Worm (Caenorhabditis elegans) whole organism, early embryonic: Measurements from ENCODE around the gene Y75D11A.2.

Experiments used
- B0310.2 ChIP-seq: sonication (generic microtip); optimal IDR thresholded peaks from 2 replicates; lab custom pipeline; 2016; ENCODE audit warnings: mild to moderate bottlenecking, missing genetic modification characterization, missing compliant biosample characterization
- F13C5.2 ChIP-seq: sonication (generic microtip); optimal IDR thresholded peaks from 2 replicates; lab custom pipeline; 2017; ENCODE audit warnings: mild to moderate bottlenecking, missing genetic modification characterization, inconsistent platforms, missing compliant biosample characterization
- aly-1 ChIP-seq: sonication (generic microtip); optimal IDR thresholded peaks from 2 replicates; lab custom pipeline; 2016; ENCODE audit warnings: missing genetic modification characterization, missing compliant biosample characterization
- ama-1 ChIP-seq: fragments of 150-350 bp; optimal IDR thresholded peaks from 2 replicates; lab custom pipeline; 2014
- ceh-13 ChIP-seq: fragments of 200-800 bp; sonication (Bioruptor generic); optimal IDR thresholded peaks from 2 replicates; lab custom pipeline; 2018; ENCODE audit warnings: mild to moderate bottlenecking, missing genetic modification characterization, missing compliant biosample characterization
- ceh-36 ChIP-seq: sonication (generic microtip); optimal IDR thresholded peaks from 2 replicates; lab custom pipeline; 2016; ENCODE audit warnings: missing genetic modification characterization, inconsistent platforms, missing compliant biosample characterization
- ets-7 ChIP-seq: sonication (generic microtip); optimal IDR thresholded peaks from 2 replicates; lab custom pipeline; 2016; ENCODE audit warnings: missing genotype, missing genetic modification characterization, missing compliant biosample characterization
- flt-1 ChIP-seq: fragments of 200-800 bp; sonication (Bioruptor generic); IDR thresholded peaks from 2 replicates; pipeline ENCODE4 v1.3.6; 2022; ENCODE audit warnings: missing genetic modification characterization, missing compliant biosample characterization
- hmbx-1 ChIP-seq: sonication (generic microtip); optimal IDR thresholded peaks from 2 replicates; lab custom pipeline; 2016; ENCODE audit warnings: mild to moderate bottlenecking, missing genetic modification characterization, missing compliant biosample characterization
- hmg-4 ChIP-seq: fragments of 200-800 bp; sonication (Bioruptor generic); optimal IDR thresholded peaks from 2 replicates; lab custom pipeline; 2018; ENCODE audit warnings: mild to moderate bottlenecking, missing genetic modification characterization, missing compliant biosample characterization
- hnd-1 ChIP-seq: sonication (generic microtip); optimal IDR thresholded peaks from 2 replicates; lab custom pipeline; 2016; ENCODE audit warnings: missing genetic modification characterization, missing compliant biosample characterization
- pes-1 ChIP-seq: fragments of 200-800 bp; sonication (Bioruptor generic); IDR thresholded peaks from 2 replicates; pipeline ENCODE4 v1.3.6; 2022; ENCODE audit warnings: missing genetic modification reagents, missing genetic modification characterization, missing compliant biosample characterization
- scrt-1 ChIP-seq: fragments of 200-800 bp; sonication (Bioruptor generic); IDR thresholded peaks from 2 replicates; pipeline ENCODE4 v1.3.6; 2022; ENCODE audit warnings: missing genetic modification characterization, missing compliant biosample characterization
- sea-1 ChIP-seq: fragments of 200-800 bp; sonication (Bioruptor generic); conservative IDR thresholded peaks from 2 replicates; pipeline ENCODE4 v1.3.6; 2022; ENCODE audit warnings: missing genetic modification characterization, missing compliant biosample characterization
- tbx-11 ChIP-seq: fragments of 200-800 bp; sonication (Bioruptor generic); IDR thresholded peaks from 2 replicates; pipeline ENCODE4 v1.3.6; 2022; ENCODE audit warnings: missing genetic modification characterization, missing compliant biosample characterization
- tbx-37 ChIP-seq: fragments of 200-800 bp; sonication (Bioruptor generic); conservative IDR thresholded peaks from 2 replicates; pipeline ENCODE4 v1.3.6; 2022; ENCODE audit warnings: missing genetic modification reagents, missing genetic modification characterization, missing compliant biosample characterization
- tra-4 ChIP-seq: sonication (generic microtip); optimal IDR thresholded peaks from 2 replicates; lab custom pipeline; 2017; ENCODE audit warnings: missing genetic modification characterization, missing compliant biosample characterization

The Y75D11A.2 gene

ce11 chrX:1786607-1787006 is 44.0 kb downstream of the Y75D11A.2 start, which contains the start of gene arg-1:
Gene arg-1, plus strand, starts transcription at chrX:1786907.
- TF ChIP-seq B0310.2 (tag; lab: Kevin White, UChicago): no peak
- no peak for TF ChIP-seq aly-1 (tag; lab: Kevin White, UChicago)
- TF ChIP-seq ama-1 (lab: Kevin White, UChicago): no peak
- TF ChIP-seq hnd-1: no peak
- no peak for TF ChIP-seq ets-7 (tag; lab: Kevin White, UChicago)
- TF ChIP-seq ceh-36: no peak
- no peak for TF ChIP-seq tbx-37 (GFP tag; lab: Robert Waterston, UW)
- TF ChIP-seq pes-1: no peak
- no peak for TF ChIP-seq F13C5.2 (tag; lab: Kevin White, UChicago)
- TF ChIP-seq tbx-11: no peak
- no peak for TF ChIP-seq flt-1 (GFP tag; lab: Robert Waterston, UW)
- no peak for TF ChIP-seq sea-1 (GFP tag; lab: Robert Waterston, UW)
- TF ChIP-seq hmg-4 (GFP tag; lab: Kevin White, UChicago): no peak
- TF ChIP-seq tra-4: no peak
- TF ChIP-seq scrt-1 (GFP tag; lab: Robert Waterston, UW): no peak
- TF ChIP-seq ceh-13 (GFP tag; lab: Kevin White, UChicago): no peak
- TF ChIP-seq hmbx-1 (tag; lab: Kevin White, UChicago): no peak

ce11 chrX:1791095-1791494 is 48.5 kb downstream of the Y75D11A.2 start:
- TF ChIP-seq ets-7 (tag; lab: Kevin White, UChicago) (no peak), flt-1 (GFP tag; lab: Robert Waterston, UW) (no peak), hnd-1 (no peak), tra-4 (no peak), B0310.2 (tag; lab: Kevin White, UChicago) (no peak), ceh-13 (GFP tag; lab: Kevin White, UChicago) (no peak), pes-1 (no peak), ama-1 (lab: Kevin White, UChicago) (no peak), aly-1 (tag; lab: Kevin White, UChicago) (no peak)
